Worm (Caenorhabditis elegans): ENCODE data around the gene F46E10.3.

The F46E10.3 gene

DNA sequence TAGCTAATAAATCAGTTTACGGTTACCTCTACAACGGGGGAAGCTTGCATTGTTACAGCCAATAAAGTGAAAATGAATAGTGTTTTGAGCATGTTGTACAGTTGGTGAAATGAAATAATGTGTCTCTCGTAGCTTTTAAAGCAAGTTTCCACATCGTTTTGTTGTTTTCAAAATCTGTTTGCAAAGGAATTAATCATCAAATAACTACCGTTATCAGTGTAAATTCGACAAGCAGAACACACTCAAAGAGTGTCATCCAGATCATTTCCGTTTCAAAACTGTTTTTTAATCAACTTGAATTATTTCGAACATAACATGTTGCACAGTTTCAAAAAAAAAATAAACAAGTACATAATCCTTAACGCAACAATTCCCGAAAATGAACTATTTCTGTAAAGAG, 38.9 kb downstream of the F46E10.3 start, which contains the start of gene spp-27:
spp-27 (minus strand) TSS at position 101 of the 400 bp plus-strand sequence.
- TF ChIP-seq pros-1 (tag; optimal IDR thresholded peaks at IDR 0.05) (no peak), syd-9 (tag; optimal IDR thresholded peaks at IDR 0.05) (no peak), Y22D7AL.16 (tag; optimal IDR thresholded peaks at IDR 0.05) (no peak), gmeb-2 (tag; optimal IDR thresholded peaks at IDR 0.05) (no peak), ttx-3 (tag; optimal IDR thresholded peaks at IDR 0.05) (no peak), eyg-1 (tag; optimal IDR thresholded peaks at IDR 0.05) (no peak), fkh-6 (tag; optimal IDR thresholded peaks at IDR 0.05) (no peak), madf-2 (tag; optimal IDR thresholded peaks at IDR 0.05) (no peak), mec-3 (tag; optimal IDR thresholded peaks at IDR 0.05; ENCODE audit: borderline replicate concordance) (no peak), F13H6.1 (tag; optimal IDR thresholded peaks at IDR 0.05) (no peak), ahr-1 (tag; optimal IDR thresholded peaks at IDR 0.05) (no peak), unc-42 (tag; optimal IDR thresholded peaks at IDR 0.05) (no peak), sox-2 (GFP tag; IDR thresholded peaks at IDR 0.05) (no peak), ceh-2 (tag; optimal IDR thresholded peaks at IDR 0.05) (no peak), pag-3 (tag; optimal IDR thresholded peaks at IDR 0.05; ENCODE audit: borderline replicate concordance) (no peak), fkh-10 (GFP tag; optimal IDR thresholded peaks at IDR 0.05) (no peak), C38D4.7 (GFP tag; optimal IDR thresholded peaks at IDR 0.05) (no peak)

DNA sequence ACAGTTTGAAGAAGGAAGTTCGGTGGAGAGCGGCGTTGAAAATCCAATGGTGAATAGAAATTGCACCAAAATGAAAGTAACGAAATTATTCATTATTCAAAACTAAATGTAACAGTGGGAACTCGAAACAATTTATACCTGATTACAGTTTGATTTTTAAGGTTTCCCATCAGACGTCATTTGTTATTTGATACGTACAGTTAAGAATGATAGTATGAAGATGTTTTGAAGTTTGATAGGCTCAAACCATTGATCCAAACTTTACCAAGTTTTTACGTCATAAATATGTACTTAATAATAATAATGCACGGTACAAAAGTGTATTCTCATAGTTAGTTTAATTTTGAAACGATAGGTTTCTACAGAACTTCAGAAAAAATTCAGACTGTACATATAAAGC, 40.0 kb downstream of the F46E10.3 start, which contains the start of gene spp-20:
spp-20 (minus strand) TSS at position 101 of the 400 bp plus-strand sequence.
- no peak for TF ChIP-seq K09A11.1 (tag; optimal IDR thresholded peaks at IDR 0.05; ENCODE audit: insufficient read depth)
- no peak for TF ChIP-seq unc-3 (GFP tag; conservative IDR thresholded peaks at IDR 0.05)
- TF ChIP-seq unc-3 (tag; optimal IDR thresholded peaks at IDR 0.05): no peak
- TF ChIP-seq pqm-1 (tag; optimal IDR thresholded peaks at IDR 0.05): no peak
- no peak for TF ChIP-seq tbx-2 (tag; optimal IDR thresholded peaks at IDR 0.05)
- no peak for TF ChIP-seq pha-4 (tag; optimal IDR thresholded peaks at IDR 0.05)
- TF ChIP-seq elt-2 (tag; optimal IDR thresholded peaks at IDR 0.05): no peak
- no peak for TF ChIP-seq tbx-7 (tag; optimal IDR thresholded peaks at IDR 0.05)
- TF ChIP-seq dmd-4 (tag; optimal IDR thresholded peaks at IDR 0.05; ENCODE audit: borderline replicate concordance): no peak
- no peak for TF ChIP-seq K02D7.2 (tag; optimal IDR thresholded peaks at IDR 0.05)
- no peak for TF ChIP-seq eyg-1 (tag; optimal IDR thresholded peaks at IDR 0.05)
- TF ChIP-seq pros-1 (tag; optimal IDR thresholded peaks at IDR 0.05): no peak
- TF ChIP-seq nfya-1 (tag; optimal IDR thresholded peaks at IDR 0.05): no peak
- no peak for TF ChIP-seq ceh-34 (tag; optimal IDR thresholded peaks at IDR 0.05)
- no peak for TF ChIP-seq hlh-6 (tag; optimal IDR thresholded peaks at IDR 0.05)
- no peak for TF ChIP-seq pax-1 (tag; optimal IDR thresholded peaks at IDR 0.05)
- TF ChIP-seq npax-4 (tag; optimal IDR thresholded peaks at IDR 0.05): no peak
- TF ChIP-seq nhr-11 (tag; optimal IDR thresholded peaks at IDR 0.05): no peak
- no peak for TF ChIP-seq madf-2 (tag; optimal IDR thresholded peaks at IDR 0.05)
- no peak for TF ChIP-seq pha-2 (tag; optimal IDR thresholded peaks at IDR 0.05)
- no peak for TF ChIP-seq ceh-18 (tag; optimal IDR thresholded peaks at IDR 0.05)

DNA sequence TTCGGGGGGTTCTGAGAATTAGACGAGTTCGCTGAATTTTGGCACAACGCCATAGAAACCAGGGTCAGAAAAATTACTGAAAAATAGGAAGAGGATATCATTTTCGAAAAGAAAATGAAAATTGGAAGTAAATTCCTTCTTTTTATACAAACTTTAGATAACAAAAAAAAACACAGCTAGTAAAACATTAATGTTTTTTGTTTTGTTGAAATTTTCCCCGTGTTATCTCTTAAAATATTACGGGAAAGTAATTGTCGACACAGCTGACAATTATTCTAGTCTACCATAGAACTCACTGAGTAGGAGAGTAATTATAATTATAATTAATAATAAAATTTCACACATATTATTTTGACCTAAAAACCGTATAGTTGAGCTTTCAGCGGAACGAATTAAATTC, 41.0 kb downstream of the F46E10.3 start, which contains the start of gene spp-26:
spp-26 (minus strand) TSS at position 101 of the 400 bp plus-strand sequence.
- no peak for TF ChIP-seq pag-3 (tag; optimal IDR thresholded peaks at IDR 0.05; ENCODE audit: borderline replicate concordance)
- TF ChIP-seq pat-9 (tag; optimal IDR thresholded peaks at IDR 0.05): no peak
- TF ChIP-seq fax-1 (tag; optimal IDR thresholded peaks at IDR 0.05): no peak
- TF ChIP-seq unc-42 (tag; optimal IDR thresholded peaks at IDR 0.05): no peak
- no peak for TF ChIP-seq ttx-3 (tag; optimal IDR thresholded peaks at IDR 0.05)
- no peak for TF ChIP-seq mec-3 (tag; optimal IDR thresholded peaks at IDR 0.05; ENCODE audit: borderline replicate concordance)
- TF ChIP-seq che-1 (tag; optimal IDR thresholded peaks at IDR 0.05): no peak
- no peak for TF ChIP-seq syd-9 (tag; optimal IDR thresholded peaks at IDR 0.05)
- no peak for TF ChIP-seq elt-2 (tag; optimal IDR thresholded peaks at IDR 0.05)
- TF ChIP-seq elt-4 (tag; optimal IDR thresholded peaks at IDR 0.05): no peak
- TF ChIP-seq hlh-6 (tag; optimal IDR thresholded peaks at IDR 0.05): no peak
- TF ChIP-seq pha-4 (tag; optimal IDR thresholded peaks at IDR 0.05): no peak
- TF ChIP-seq sdc-2 (tag; optimal IDR thresholded peaks at IDR 0.05): no peak
- TF ChIP-seq ceh-14 (tag; optimal IDR thresholded peaks at IDR 0.05): no peak
- no peak for TF ChIP-seq ceh-45 (GFP tag; IDR thresholded peaks at IDR 0.05)
- no peak for TF ChIP-seq ceh-2 (tag; optimal IDR thresholded peaks at IDR 0.05)
- no peak for TF ChIP-seq ceh-30 (tag; optimal IDR thresholded peaks at IDR 0.05)
- TF ChIP-seq lim-6 (tag; optimal IDR thresholded peaks at IDR 0.05): no peak
- no peak for TF ChIP-seq dmd-4 (tag; optimal IDR thresholded peaks at IDR 0.05; ENCODE audit: borderline replicate concordance)
